Worm (Caenorhabditis elegans): ENCODE results near the gene mdt-28.

The mdt-28 gene

DNA sequence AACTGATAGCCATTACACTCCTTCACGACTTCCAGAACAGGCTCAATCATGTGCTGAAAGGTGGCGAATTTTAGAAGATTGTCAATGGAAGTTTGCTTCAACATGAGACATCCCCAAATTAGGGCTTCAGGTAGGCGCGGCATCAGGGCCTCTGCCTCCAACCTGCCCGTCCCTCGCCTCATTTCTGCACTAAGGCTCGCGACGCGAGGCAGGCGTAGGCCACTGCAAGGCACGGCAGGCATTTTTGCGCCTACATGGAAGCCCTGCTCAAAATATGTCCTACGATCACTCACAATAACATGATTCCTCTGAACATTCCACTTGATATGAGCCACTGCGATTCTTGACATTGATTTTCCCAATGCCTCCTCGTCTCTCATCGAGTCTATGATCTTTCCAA is 32.0 kb downstream of the mdt-28 start:
- no peak for TF ChIP-seq Y116A8C.19 (tag; optimal IDR thresholded peaks at IDR 0.05; ENCODE audit: borderline replicate concordance)
- TF ChIP-seq unc-62 (GFP tag; optimal IDR thresholded peaks at IDR 0.05): no peak
- TF ChIP-seq mep-1 (tag; optimal IDR thresholded peaks at IDR 0.05): no peak
- no peak for TF ChIP-seq unc-86 (tag; optimal IDR thresholded peaks at IDR 0.05)
- TF ChIP-seq skn-1 (tag; optimal IDR thresholded peaks at IDR 0.05): no peak
- TF ChIP-seq snu-23 (GFP tag; optimal IDR thresholded peaks at IDR 0.05): no peak
- no peak for TF ChIP-seq snpc-4 (tag; optimal IDR thresholded peaks at IDR 0.05)
- no peak for TF ChIP-seq fkh-4 (tag; optimal IDR thresholded peaks at IDR 0.05; ENCODE audit: borderline replicate concordance)
- TF ChIP-seq unc-30 (tag; optimal IDR thresholded peaks at IDR 0.05): no peak
- no peak for TF ChIP-seq nhr-84 (tag; optimal IDR thresholded peaks at IDR 0.05)
- TF ChIP-seq rnt-1 (tag; optimal IDR thresholded peaks at IDR 0.05): no peak
- TF ChIP-seq egl-27 (tag; optimal IDR thresholded peaks at IDR 0.05): no peak
- no peak for TF ChIP-seq elt-2 (tag; optimal IDR thresholded peaks at IDR 0.05)
- no peak for TF ChIP-seq nhr-85 (tag)
- TF ChIP-seq pag-3 (tag; optimal IDR thresholded peaks at IDR 0.05; ENCODE audit: borderline replicate concordance, insufficient read depth): no peak
- no peak for TF ChIP-seq lin-35 (GFP tag; optimal IDR thresholded peaks at IDR 0.05)
- TF ChIP-seq ces-1 (GFP tag; optimal IDR thresholded peaks at IDR 0.05): no peak
- TF ChIP-seq tbx-2 (tag; optimal IDR thresholded peaks at IDR 0.05): no peak

DNA sequence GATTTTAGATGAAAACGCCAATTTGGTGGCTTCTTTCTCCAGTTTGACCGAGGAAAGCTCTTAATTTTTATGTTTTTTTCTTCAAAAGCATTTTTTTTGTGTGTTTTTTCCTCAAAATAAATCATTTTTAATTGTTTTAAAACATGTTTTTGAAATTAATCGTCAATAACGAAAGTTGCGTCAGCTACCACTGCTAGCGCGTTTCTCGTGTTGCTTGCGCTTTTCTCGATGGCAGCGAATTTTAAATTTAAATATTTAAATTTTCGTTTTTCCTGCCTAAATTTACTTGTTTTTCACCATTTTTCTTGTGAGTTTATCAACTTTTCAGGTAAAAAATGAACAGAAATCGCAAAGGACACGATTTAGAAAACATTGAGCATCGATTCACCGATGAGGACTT is 37.3 kb downstream of the mdt-28 start, which contains the start of gene prde-1:
prde-1 (plus strand) TSS at position 322 of the 400 bp plus-strand sequence.
- no peak for TF ChIP-seq lsy-2 (tag; optimal IDR thresholded peaks at IDR 0.05)
- no peak for TF ChIP-seq dpl-1 (GFP tag; optimal IDR thresholded peaks at IDR 0.05)
- TF ChIP-seq ceh-82 (tag; optimal IDR thresholded peaks at IDR 0.05): no peak
- TF ChIP-seq mdl-1 (tag; optimal IDR thresholded peaks at IDR 0.05): no peak
- no peak for TF ChIP-seq lin-15B (tag; optimal IDR thresholded peaks at IDR 0.05)
- TF ChIP-seq nhr-19 (GFP tag; conservative IDR thresholded peaks at IDR 0.05): no peak
- TF ChIP-seq nhr-11 (tag; optimal IDR thresholded peaks at IDR 0.05): no peak
- TF ChIP-seq fkh-8 (tag; optimal IDR thresholded peaks at IDR 0.05): no peak
- no peak for TF ChIP-seq snu-23 (GFP tag; optimal IDR thresholded peaks at IDR 0.05)
- TF ChIP-seq Y116A8C.19 (tag; optimal IDR thresholded peaks at IDR 0.05; ENCODE audit: borderline replicate concordance): no peak

DNA sequence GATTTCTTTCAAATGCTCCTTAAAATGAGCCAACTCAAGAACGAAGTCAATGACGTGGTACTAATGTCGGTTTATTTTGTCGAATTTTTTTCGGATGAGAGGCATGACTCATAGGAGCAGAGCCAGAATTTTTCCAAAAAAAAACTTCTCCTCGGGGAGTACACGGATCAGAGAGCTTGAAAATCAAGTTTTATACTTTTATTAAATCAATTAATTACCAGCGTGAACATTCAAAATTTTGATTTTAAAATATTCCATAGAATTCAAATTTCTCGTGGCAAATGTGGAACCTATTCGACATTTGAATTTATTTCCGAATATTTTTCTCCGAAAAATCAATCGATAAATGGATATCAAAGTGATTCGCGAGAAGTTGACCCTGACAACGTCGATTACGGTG is 38.9 kb downstream of the mdt-28 start, which contains the start of gene F21A3.4:
F21A3.4 (plus strand) TSS at position 301 of the 400 bp plus-strand sequence.
- TF ChIP-seq nhr-20 (tag; optimal IDR thresholded peaks at IDR 0.05) (no peak), efl-1 (optimal IDR thresholded peaks at IDR 0.05) (no peak), efl-1 (GFP tag; optimal IDR thresholded peaks at IDR 0.05 in 1 of 2) (peak in 1 of 2 experiments; percentile 59), lsy-2 (tag; optimal IDR thresholded peaks at IDR 0.05) (no peak), tbx-2 (tag; optimal IDR thresholded peaks at IDR 0.05) (no peak)

DNA sequence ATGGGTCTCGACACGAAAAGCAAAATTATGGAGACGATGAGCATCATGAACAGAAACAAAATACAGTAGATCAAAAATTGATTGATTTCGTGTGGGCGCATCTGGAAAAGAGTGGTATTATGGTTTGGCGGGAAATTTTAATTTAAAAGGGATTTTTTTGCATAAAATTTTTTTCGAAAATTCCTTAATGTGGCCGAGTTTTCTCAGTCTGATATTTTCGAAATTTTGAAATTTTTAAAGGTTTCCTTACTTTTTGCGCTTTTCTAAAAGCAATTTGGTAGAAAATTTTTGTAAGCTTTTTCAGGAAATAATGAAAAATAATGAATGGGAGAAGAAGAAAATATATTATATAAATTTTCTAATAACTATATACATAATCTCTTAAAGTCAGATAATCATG is 41.3 kb downstream of the mdt-28 start, which contains the start of gene F21A3.2:
F21A3.2 (minus strand) TSS at position 101 of the 400 bp plus-strand sequence.
- TF ChIP-seq zag-1 (tag; optimal IDR thresholded peaks at IDR 0.05): no peak
- no peak for TF ChIP-seq unc-30 (tag; optimal IDR thresholded peaks at IDR 0.05)
- TF ChIP-seq unc-130 (tag; optimal IDR thresholded peaks at IDR 0.05): no peak
- TF ChIP-seq alr-1 (tag; optimal IDR thresholded peaks at IDR 0.05; ENCODE audit: borderline replicate concordance): no peak
- no peak for TF ChIP-seq nhr-71 (tag; optimal IDR thresholded peaks at IDR 0.05)
- no peak for TF ChIP-seq fkh-4 (tag; optimal IDR thresholded peaks at IDR 0.05; ENCODE audit: borderline replicate concordance)
- no peak for TF ChIP-seq Y116A8C.19 (tag; optimal IDR thresholded peaks at IDR 0.05; ENCODE audit: borderline replicate concordance)
- no peak for TF ChIP-seq mef-2 (tag; optimal IDR thresholded peaks at IDR 0.05)
- no peak for TF ChIP-seq nhr-28 (tag; optimal IDR thresholded peaks at IDR 0.05)
- no peak for TF ChIP-seq sox-4 (tag; optimal IDR thresholded peaks at IDR 0.05)
- no peak for TF ChIP-seq nhr-77 (tag; optimal IDR thresholded peaks at IDR 0.05)
- TF ChIP-seq tbx-2 (tag; optimal IDR thresholded peaks at IDR 0.05): no peak
- TF ChIP-seq ama-1 (optimal IDR thresholded peaks at IDR 0.05): no peak
- no peak for TF ChIP-seq ceh-88 (GFP tag; IDR thresholded peaks at IDR 0.05)
- no peak for TF ChIP-seq lsy-2 (tag; optimal IDR thresholded peaks at IDR 0.05)
- no peak for TF ChIP-seq lir-3 (tag; optimal IDR thresholded peaks at IDR 0.05; ENCODE audit: poor library complexity)
- no peak for TF ChIP-seq hlh-17 (GFP tag; optimal IDR thresholded peaks at IDR 0.05; ENCODE audit: borderline replicate concordance)
- TF ChIP-seq irx-1 (tag; optimal IDR thresholded peaks at IDR 0.05): no peak

Data from whole organism, L1 larva.